Fruit fly (Drosophila melanogaster) whole organism, prepupa: ENCODE measurements around the gene CG8100.

ENCODE experiments used
- Blimp-1 ChIP-seq: fragments of 200-800 bp; sonication (Bioruptor generic); optimal IDR thresholded peaks from 3 replicates; lab custom pipeline; 2017; ENCODE audit warnings: missing biosample characterization, missing genetic modification characterization, mild to moderate bottlenecking, moderate library complexity, missing genetic modification reagents
- CG11762 ChIP-seq: fragments of 200-800 bp; sonication (Bioruptor generic); optimal IDR thresholded peaks from 3 replicates; lab custom pipeline; 2016; ENCODE audit warnings: missing biosample characterization, missing genetic modification characterization; ENCODE audit not compliant: insufficient read depth
- CG16779 ChIP-seq: fragments of 200-800 bp; sonication (Bioruptor generic); optimal IDR thresholded peaks from 3 replicates; lab custom pipeline; 2017; ENCODE audit warnings: missing biosample characterization, mild to moderate bottlenecking, missing genetic modification characterization
- CG6792 ChIP-seq: fragments of 200-800 bp; sonication (Bioruptor generic); optimal IDR thresholded peaks from 3 replicates; lab custom pipeline; 2016; ENCODE audit warnings: missing biosample characterization, missing genetic modification characterization
- Lpt ChIP-seq: fragments of 200-800 bp; sonication (Bioruptor generic); optimal IDR thresholded peaks from 3 replicates; lab custom pipeline; 2016; ENCODE audit warnings: missing biosample characterization, missing genetic modification characterization
- OdsH ChIP-seq: fragments of 200-800 bp; sonication (Bioruptor generic); optimal IDR thresholded peaks from 3 replicates; lab custom pipeline; 2016; ENCODE audit warnings: missing biosample characterization, missing genetic modification characterization
- dac ChIP-seq: fragments of 200-800 bp; sonication (Bioruptor generic); optimal IDR thresholded peaks from 2 replicates; lab custom pipeline; 2017; ENCODE audit warnings: missing biosample characterization, mild to moderate bottlenecking, missing genetic modification characterization
- eg ChIP-seq: fragments of 200-800 bp; sonication (Bioruptor generic); IDR thresholded peaks from 3 replicates; pipeline ENCODE4 v1.3.6; 2022; ENCODE audit warnings: missing biosample characterization, missing genetic modification characterization
- fd85E ChIP-seq: fragments of 200-800 bp; sonication (Bioruptor generic); optimal IDR thresholded peaks from 3 replicates; lab custom pipeline; 2016; ENCODE audit warnings: missing biosample characterization, missing genetic modification characterization
- spab ChIP-seq: fragments of 200-800 bp; sonication (Bioruptor generic); optimal IDR thresholded peaks from 2 replicates; lab custom pipeline; 2017; ENCODE audit warnings: missing biosample characterization, mild to moderate bottlenecking, missing genetic modification characterization, missing genetic modification reagents
- ss ChIP-seq, 2 experiments: fragments of 200-800 bp; sonication (Bioruptor generic); optimal IDR thresholded peaks; 2 replicates in 1 of 2; 3 replicates in 1 of 2; lab custom pipeline; 2017 to 2018; ENCODE audit warnings: mild to moderate bottlenecking in 2 of 2, missing biosample characterization in 2 of 2, missing genetic modification characterization in 2 of 2, moderate library complexity in 1 of 2

DNA sequence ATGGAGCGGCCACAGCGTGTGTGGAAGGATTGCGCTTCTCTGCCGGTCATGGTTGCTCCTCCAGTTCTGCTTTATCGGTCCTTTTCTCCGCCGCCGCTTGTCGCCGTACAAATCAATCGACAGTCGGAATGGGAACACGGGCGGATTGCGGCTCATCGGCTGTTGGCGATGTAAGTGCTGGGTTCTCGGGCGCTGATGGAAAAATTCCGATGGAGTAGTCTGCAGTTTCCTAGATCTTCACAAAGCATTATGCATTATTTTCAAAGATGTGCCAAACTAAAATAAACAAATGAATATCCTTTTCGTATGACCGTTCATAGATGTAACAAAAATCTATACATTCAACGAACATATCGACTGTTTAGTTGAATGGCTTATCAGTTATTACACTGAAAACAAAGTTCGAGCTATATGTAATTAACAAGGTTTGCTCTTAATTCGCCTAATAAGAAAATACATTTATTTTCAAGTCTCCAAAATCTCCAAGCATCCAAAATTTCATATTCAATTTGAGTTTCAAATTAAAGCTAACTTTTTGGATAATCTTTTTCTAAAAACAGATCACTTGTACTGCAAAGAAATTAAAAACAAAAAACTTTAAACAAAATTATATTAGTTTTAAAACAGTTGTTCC, 33.7 kb upstream of the CG8100 start, which contains the start of gene Neurl4:
- no peak for TF ChIP-seq dac (GFP tag; lab: Kevin White, UChicago)
- no peak for TF ChIP-seq CG6792
- TF ChIP-seq CG16779: no peak
- peak; percentile 76 for TF ChIP-seq eg (GFP tag; lab: Robert Waterston, UW)
- no peak for TF ChIP-seq ss (GFP tag; optimal IDR thresholded peaks at IDR 0.05; lab: Kevin White, UChicago)
- no peak for TF ChIP-seq spab
- no peak for TF ChIP-seq Blimp-1 (GFP tag; lab: Kevin White, UChicago)
- TF ChIP-seq OdsH (GFP tag; lab: Kevin White, UChicago): no peak
- peak; percentile 50 for TF ChIP-seq CG11762
- TF ChIP-seq Lpt (GFP tag; lab: Kevin White, UChicago): no peak
- no peak for TF ChIP-seq fd85E (GFP tag; lab: Kevin White, UChicago)
